Worm (Caenorhabditis elegans) whole organism, L4/young adult: Measurements from ENCODE around the gene wee-1.3.

Source experiments
- dao-5 ChIP-seq: sonication (generic microtip); optimal IDR thresholded peaks from 2 replicates; lab custom pipeline; 2016; ENCODE audit warnings: missing genotype, missing genetic modification characterization, moderate library complexity, missing compliant biosample characterization
- him-1 ChIP-seq: sonication (generic microtip); optimal IDR thresholded peaks from 2 replicates; lab custom pipeline; 2016; ENCODE audit warnings: missing genotype, missing genetic modification reagents, missing genetic modification characterization, missing compliant biosample characterization

ce11 chrII:9727192-9727699 is 11.0 kb upstream of the wee-1.3 start:
- TF ChIP-seq him-1 (no peak), dao-5 (tag; lab: Kevin White, UChicago) (no peak)
